Fruit fly (Drosophila melanogaster) whole organism, embryonic: Measurements from ENCODE around the gene RhoGAP19D.

Experiments used
- Abd-B ChIP-seq: fragments of 200-800 bp; sonication (Bioruptor generic); optimal IDR thresholded peaks from 2 replicates; lab custom pipeline; 2018; ENCODE audit warnings: missing biosample characterization, mild to moderate bottlenecking, missing genetic modification characterization, moderate library complexity
- Bdp1 ChIP-seq: fragments of 200-800 bp; sonication (Bioruptor generic); optimal IDR thresholded peaks from 3 replicates; lab custom pipeline; 2016; ENCODE audit warnings: missing biosample characterization, missing genetic modification characterization
- CG10267 ChIP-seq: fragments of 200-800 bp; sonication (Bioruptor generic); optimal IDR thresholded peaks from 2 replicates; lab custom pipeline; 2018; ENCODE audit warnings: missing biosample characterization, mild to moderate bottlenecking, missing genetic modification characterization, moderate library complexity
- CG11504 ChIP-seq: fragments of 200-800 bp; sonication (Bioruptor generic); optimal IDR thresholded peaks from 3 replicates; lab custom pipeline; 2019; ENCODE audit warnings: missing biosample characterization, mild to moderate bottlenecking, missing genetic modification characterization, moderate library complexity
- CG12236 ChIP-seq: fragments of 200-800 bp; sonication (Bioruptor generic); optimal IDR thresholded peaks from 2 replicates; lab custom pipeline; 2016; ENCODE audit warnings: missing biosample characterization, missing genetic modification characterization
- CG13424 ChIP-seq: fragments of 200-800 bp; sonication (Bioruptor generic); optimal IDR thresholded peaks from 2 replicates; lab custom pipeline; 2019; ENCODE audit warnings: missing biosample characterization, mild to moderate bottlenecking, missing genetic modification characterization, moderate library complexity
- CG15269 ChIP-seq: fragments of 200-800 bp; sonication (Bioruptor generic); optimal IDR thresholded peaks from 2 replicates; lab custom pipeline; 2018; ENCODE audit warnings: missing biosample characterization, mild to moderate bottlenecking, missing genetic modification characterization, moderate library complexity
- CG17328 ChIP-seq: fragments of 200-800 bp; sonication (Bioruptor generic); IDR thresholded peaks from 2 replicates; pipeline ENCODE4 v1.3.6; 2022; ENCODE audit warnings: missing biosample characterization, missing genetic modification characterization
- CG17359 ChIP-seq: fragments of 200-800 bp; sonication (Bioruptor generic); optimal IDR thresholded peaks from 3 replicates; lab custom pipeline; 2018; ENCODE audit warnings: missing biosample characterization, mild to moderate bottlenecking, missing genetic modification characterization, moderate library complexity
- CG17385 ChIP-seq: fragments of 200-800 bp; sonication (Bioruptor generic); optimal IDR thresholded peaks from 3 replicates; lab custom pipeline; 2018; ENCODE audit warnings: missing biosample characterization, mild to moderate bottlenecking, missing genetic modification characterization
- CG18619 ChIP-seq: fragments of 200-800 bp; sonication (Bioruptor generic); optimal IDR thresholded peaks from 3 replicates; lab custom pipeline; 2017; ENCODE audit warnings: missing biosample characterization, mild to moderate bottlenecking, missing genetic modification characterization
- CG30403 ChIP-seq: fragments of 200-800 bp; sonication (Bioruptor generic); optimal IDR thresholded peaks from 3 replicates; lab custom pipeline; 2016; ENCODE audit warnings: missing biosample characterization, missing genetic modification characterization
- CG30431 ChIP-seq: fragments of 200-800 bp; sonication (Bioruptor generic); optimal IDR thresholded peaks from 2 replicates; lab custom pipeline; 2017; ENCODE audit warnings: missing biosample characterization, missing genetic modification characterization
- CG3065 ChIP-seq: fragments of 200-800 bp; sonication (Bioruptor generic); optimal IDR thresholded peaks from 2 replicates; lab custom pipeline; 2016; ENCODE audit warnings: missing biosample characterization, missing genetic modification characterization
- CG31388 ChIP-seq: fragments of 200-800 bp; sonication (Bioruptor generic); optimal IDR thresholded peaks from 2 replicates; lab custom pipeline; 2016; ENCODE audit warnings: missing biosample characterization, missing genetic modification characterization
- CG32532 ChIP-seq: fragments of 200-800 bp; sonication (Bioruptor generic); IDR thresholded peaks from 2 replicates; pipeline ENCODE4 v1.3.6; 2022; ENCODE audit warnings: missing biosample characterization, missing genetic modification characterization
- CG34422 ChIP-seq: fragments of 200-800 bp; sonication (Bioruptor generic); IDR thresholded peaks from 3 replicates; pipeline ENCODE4 v1.3.6; 2022; ENCODE audit warnings: missing biosample characterization, missing genetic modification characterization
- CG3847 ChIP-seq: fragments of 200-800 bp; sonication (Bioruptor generic); IDR thresholded peaks from 2 replicates; pipeline ENCODE4 v1.3.6; 2022; ENCODE audit warnings: missing biosample characterization, missing genetic modification characterization
- CG4404 ChIP-seq: fragments of 200-800 bp; sonication (Bioruptor generic); IDR thresholded peaks from 2 replicates; pipeline ENCODE4 v1.3.6; 2022; ENCODE audit warnings: missing biosample characterization, missing genetic modification characterization
- CG4820 ChIP-seq: fragments of 200-800 bp; sonication (Bioruptor generic); optimal IDR thresholded peaks from 3 replicates; lab custom pipeline; 2016; ENCODE audit warnings: missing biosample characterization, missing genetic modification characterization
- CG7839 ChIP-seq: fragments of 200-800 bp; sonication (Bioruptor generic); optimal IDR thresholded peaks from 3 replicates; lab custom pipeline; 2018; ENCODE audit warnings: missing biosample characterization, mild to moderate bottlenecking, missing genetic modification characterization, moderate library complexity
- CG8281 ChIP-seq: fragments of 200-800 bp; sonication (Bioruptor generic); optimal IDR thresholded peaks from 2 replicates; lab custom pipeline; 2018; ENCODE audit warnings: missing biosample characterization, mild to moderate bottlenecking, missing genetic modification characterization, moderate library complexity
- CG8359 ChIP-seq: fragments of 200-800 bp; sonication (Bioruptor generic); optimal IDR thresholded peaks from 2 replicates; lab custom pipeline; 2017; ENCODE audit warnings: missing biosample characterization, mild to moderate bottlenecking, missing genetic modification characterization, borderline replicate concordance
- CG9727 ChIP-seq: fragments of 200-800 bp; sonication (Bioruptor generic); optimal IDR thresholded peaks from 3 replicates; lab custom pipeline; 2017; ENCODE audit warnings: missing biosample characterization, mild to moderate bottlenecking, missing genetic modification characterization
- Camta ChIP-seq: fragments of 200-800 bp; sonication (Bioruptor generic); optimal IDR thresholded peaks from 2 replicates; lab custom pipeline; 2016; ENCODE audit warnings: missing biosample characterization, missing genetic modification characterization
- Dp ChIP-seq: fragments of 200-800 bp; sonication (Bioruptor generic); optimal IDR thresholded peaks from 2 replicates; lab custom pipeline; 2018; ENCODE audit warnings: missing biosample characterization, mild to moderate bottlenecking, missing genetic modification characterization, moderate library complexity
- Drgx ChIP-seq: fragments of 200-800 bp; sonication (Bioruptor generic); IDR thresholded peaks from 2 replicates; pipeline ENCODE4 v1.3.6; 2022; ENCODE audit warnings: missing biosample characterization, missing genetic modification characterization
- Max ChIP-seq: fragments of 200-800 bp; sonication (Bioruptor generic); optimal IDR thresholded peaks from 2 replicates; lab custom pipeline; 2016; ENCODE audit warnings: missing biosample characterization, mild to moderate bottlenecking, missing genetic modification characterization
- NC2β ChIP-seq: fragments of 200-800 bp; sonication (Bioruptor generic); optimal IDR thresholded peaks from 2 replicates; lab custom pipeline; 2016; ENCODE audit warnings: missing biosample characterization, missing genetic modification characterization
- Optix ChIP-seq: fragments of 200-800 bp; sonication (Bioruptor generic); IDR thresholded peaks from 3 replicates; pipeline ENCODE4 v1.3.6; 2022; ENCODE audit warnings: missing biosample characterization, missing genetic modification characterization
- PHDP ChIP-seq: fragments of 200-800 bp; sonication (Bioruptor generic); optimal IDR thresholded peaks from 3 replicates; lab custom pipeline; 2018; ENCODE audit warnings: missing biosample characterization, mild to moderate bottlenecking, missing genetic modification characterization, moderate library complexity
- Six4 ChIP-seq: fragments of 200-800 bp; sonication (Bioruptor generic); optimal IDR thresholded peaks from 2 replicates; lab custom pipeline; 2016; ENCODE audit warnings: missing biosample characterization, missing genetic modification characterization
- Vsx1 ChIP-seq: fragments of 200-800 bp; sonication (Bioruptor generic); optimal IDR thresholded peaks from 2 replicates; lab custom pipeline; 2017; ENCODE audit warnings: missing biosample characterization, mild to moderate bottlenecking, missing genetic modification characterization, missing genetic modification reagents
- Xrp1 ChIP-seq: fragments of 200-800 bp; sonication (Bioruptor generic); IDR thresholded peaks from 2 replicates; pipeline ENCODE4 v1.3.6; 2022; ENCODE audit warnings: missing biosample characterization, missing genetic modification characterization
- bsh ChIP-seq, 2 experiments: fragments of 200-800 bp; sonication (Bioruptor generic); optimal IDR thresholded peaks; 2 replicates each; lab custom pipeline; 2017 to 2018; ENCODE audit warnings: mild to moderate bottlenecking in 2 of 2, missing biosample characterization in 2 of 2, missing genetic modification characterization in 2 of 2, moderate library complexity in 1 of 2
- ci ChIP-seq: fragments of 200-800 bp; sonication (Bioruptor generic); IDR thresholded peaks from 3 replicates; pipeline ENCODE4 v1.3.6; 2022; ENCODE audit warnings: missing biosample characterization, missing genetic modification characterization
- dpn ChIP-seq, 2 experiments: fragments of 200-800 bp; sonication (Bioruptor generic); optimal IDR thresholded peaks; 3 replicates each; lab custom pipeline; 2016; ENCODE audit warnings: missing biosample characterization in 2 of 2, missing genetic modification characterization in 2 of 2
- dysf ChIP-seq: fragments of 200-800 bp; sonication (Bioruptor generic); IDR thresholded peaks from 3 replicates; pipeline ENCODE4 v1.3.6; 2022; ENCODE audit warnings: missing biosample characterization, missing genetic modification characterization
- esg ChIP-seq: fragments of 200-800 bp; sonication (Bioruptor generic); conservative IDR thresholded peaks from 2 replicates; pipeline ENCODE4 v1.3.6; 2022; ENCODE audit warnings: missing biosample characterization, missing genetic modification characterization
- gcm ChIP-seq: fragments of 200-800 bp; sonication (Bioruptor generic); optimal IDR thresholded peaks from 2 replicates; lab custom pipeline; 2019; ENCODE audit warnings: missing biosample characterization, mild to moderate bottlenecking, missing genetic modification characterization, moderate library complexity
- gem ChIP-seq: fragments of 200-800 bp; sonication (Bioruptor generic); optimal IDR thresholded peaks from 2 replicates; lab custom pipeline; 2019; ENCODE audit warnings: missing biosample characterization, mild to moderate bottlenecking, missing genetic modification characterization, moderate library complexity
- ind ChIP-seq: fragments of 200-800 bp; sonication (Bioruptor generic); optimal IDR thresholded peaks from 3 replicates; lab custom pipeline; 2016; ENCODE audit warnings: missing biosample characterization, missing genetic modification characterization
- lab ChIP-seq: fragments of 200-800 bp; sonication (Bioruptor generic); optimal IDR thresholded peaks from 3 replicates; lab custom pipeline; 2017; ENCODE audit warnings: missing biosample characterization, missing genetic modification characterization, mild to moderate bottlenecking, moderate library complexity, missing genetic modification reagents
- nerfin-2 ChIP-seq: fragments of 200-800 bp; sonication (Bioruptor generic); IDR thresholded peaks from 2 replicates; pipeline ENCODE4 v1.3.6; 2022; ENCODE audit warnings: missing biosample characterization, missing genetic modification characterization; ENCODE audit not compliant: partially characterized antibody
- pan ChIP-seq, 4 experiments: fragments of >200 bp in 3 of 4; fragments of 200-800 bp in 1 of 4; sonication (Bioruptor generic) in 1 of 4; optimal IDR thresholded peaks in 3 of 4; IDR thresholded peaks in 1 of 4; 2 replicates each; pipeline versions ENCODE4 v1.3.6 to Lab custom; 2017 to 2022; ENCODE audit warnings: missing biosample characterization in 2 of 4, missing genetic modification characterization in 2 of 4, mixed read lengths in 1 of 4
- sisA ChIP-seq: fragments of 200-800 bp; sonication (Bioruptor generic); IDR thresholded peaks from 2 replicates; pipeline ENCODE4 v1.3.6; 2022; ENCODE audit warnings: missing biosample characterization, missing genetic modification characterization
- stc ChIP-seq: fragments of 200-800 bp; sonication (Bioruptor generic); IDR thresholded peaks from 2 replicates; pipeline ENCODE4 v1.3.6; 2022; ENCODE audit warnings: missing biosample characterization, missing genetic modification characterization
- sug ChIP-seq: fragments of 200-800 bp; optimal IDR thresholded peaks from 2 replicates; lab custom pipeline; 2019; ENCODE audit warnings: missing biosample characterization, mild to moderate bottlenecking, missing genetic modification characterization, moderate library complexity
- tgo ChIP-seq: fragments of 200-800 bp; sonication (Bioruptor generic); IDR thresholded peaks from 3 replicates; pipeline ENCODE4 v1.3.6; 2022; ENCODE audit warnings: missing biosample characterization, missing genetic modification characterization

RhoGAP19D gene

DNA sequence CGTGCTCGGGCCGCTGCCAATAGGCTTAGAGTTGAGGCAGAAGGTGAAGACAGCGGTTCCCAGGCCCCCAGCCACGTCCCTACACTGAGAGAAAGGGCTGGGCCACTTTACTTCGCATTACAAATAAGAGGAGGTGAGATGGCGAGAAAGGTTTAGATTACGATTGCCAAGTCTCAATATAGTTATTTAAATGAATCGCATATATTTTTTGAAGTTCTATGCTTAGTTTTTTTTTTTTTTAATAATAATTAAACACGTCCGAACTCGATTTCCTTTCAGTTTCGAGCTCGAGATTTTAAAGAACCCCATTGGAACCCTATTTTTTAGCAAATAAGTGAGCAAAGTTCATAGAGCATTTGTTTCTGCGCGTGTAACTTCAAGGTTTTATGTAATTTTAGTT, 2.7 kb downstream of the RhoGAP19D start (continued):
- TF ChIP-seq PHDP (tag; lab: Kevin White, UChicago): peak; percentile 41
- peak; percentile 5 for TF ChIP-seq sug (tag; lab: Kevin White, UChicago)
- TF ChIP-seq lab (GFP tag; lab: Kevin White, UChicago): peak; percentile 68
- peak; percentile 57 for TF ChIP-seq CG15269 (tag; lab: Kevin White, UChicago)
- TF ChIP-seq CG30403: peak; percentile 53
- peak; percentile 18 for TF ChIP-seq Camta (GFP tag; lab: Kevin White, UChicago)
- TF ChIP-seq pan (optimal IDR thresholded peaks at IDR 0.05; lab: Kevin White, UChicago): no peak
- peak in 1 of 2 experiments; percentile 31 for TF ChIP-seq pan (GFP tag; optimal IDR thresholded peaks at IDR 0.05 in 1 of 2, IDR thresholded peaks at IDR 0.05 in 1 of 2)
- TF ChIP-seq sisA (GFP tag; lab: Robert Waterston, UW): peak; percentile 55
- TF ChIP-seq gem (tag; lab: Kevin White, UChicago): peak; percentile 68
- TF ChIP-seq CG3847 (GFP tag; lab: Robert Waterston, UW): no peak
- TF ChIP-seq CG4404: no peak
- TF ChIP-seq CG3065 (GFP tag; lab: Kevin White, UChicago): no peak
- TF ChIP-seq tgo (GFP tag; lab: Robert Waterston, UW): peak; percentile 33; the same call in 1 of the 3 replicates
- TF ChIP-seq stc (GFP tag; lab: Robert Waterston, UW): 0 out of 2 replicates have a peak, but pooled peaks have one; percentile 33
- peak; percentile 51 for TF ChIP-seq CG7839
- TF ChIP-seq Drgx (GFP tag; lab: Robert Waterston, UW): peak; percentile 61; the same call in 1 of the 2 replicates
- TF ChIP-seq CG17359: peak; percentile 47
- peak; percentile 55; the same call in 1 of the 2 replicates for TF ChIP-seq CG32532 (GFP tag; lab: Robert Waterston, UW)
- peak; percentile 20 for TF ChIP-seq CG9727
- TF ChIP-seq Vsx1 (GFP tag; lab: Kevin White, UChicago): no peak
- no peak for TF ChIP-seq CG12236 (GFP tag; lab: Kevin White, UChicago)
- TF ChIP-seq CG17328: peak; percentile 36; the same call in 1 of the 2 replicates
- peak; percentile 53 for TF ChIP-seq CG13424 (tag; lab: Kevin White, UChicago)
- peak; percentile 69; the same call in 2 of the 3 replicates for TF ChIP-seq dysf
- TF ChIP-seq Max (GFP tag; lab: Kevin White, UChicago): peak; percentile 27
- TF ChIP-seq CG8281 (tag; lab: Kevin White, UChicago): no peak
- no peak for TF ChIP-seq CG31388 (GFP tag; lab: Kevin White, UChicago)
- 0 out of 3 replicates have a peak, but pooled peaks have one; percentile 48 for TF ChIP-seq ci (GFP tag; lab: Robert Waterston, UW)
- TF ChIP-seq Bdp1 (GFP tag; lab: Kevin White, UChicago): peak; percentile 9
- peak; percentile 22 to 61 for TF ChIP-seq dpn (GFP tag; optimal IDR thresholded peaks at IDR 0.05; lab: Kevin White, UChicago)
- TF ChIP-seq nerfin-2 (GFP tag; lab: Robert Waterston, UW): no peak
- TF ChIP-seq CG17385: peak; percentile 55
- peak; percentile 23 for TF ChIP-seq CG18619 (GFP tag; lab: Kevin White, UChicago)
- peak; percentile 58; the same call in 1 of the 3 replicates for TF ChIP-seq CG34422 (GFP tag; lab: Robert Waterston, UW)
- peak; percentile 64 for TF ChIP-seq CG11504 (tag; lab: Kevin White, UChicago)
- no peak for TF ChIP-seq Dp
- peak; percentile 30 for TF ChIP-seq NC2β (GFP tag; lab: Kevin White, UChicago)
- TF ChIP-seq CG10267 (tag; lab: Kevin White, UChicago): peak; percentile 12
- no peak for TF ChIP-seq gcm (GFP tag; lab: Kevin White, UChicago)
- TF ChIP-seq CG8359 (GFP tag; lab: Kevin White, UChicago): no peak
- peak; percentile 55 for TF ChIP-seq ind
- TF ChIP-seq esg (GFP tag; lab: Robert Waterston, UW): peak; percentile 27; the same call in 1 of the 2 replicates
- peak; percentile 8 to 37 for TF ChIP-seq bsh (GFP tag; optimal IDR thresholded peaks at IDR 0.05; lab: Kevin White, UChicago)
- TF ChIP-seq CG30431 (GFP tag; lab: Kevin White, UChicago): peak; percentile 36
- 0 out of 3 replicates have a peak, but pooled peaks have one; percentile 10 for TF ChIP-seq Optix (GFP tag; lab: Robert Waterston, UW)
- TF ChIP-seq Abd-B (GFP tag; lab: Kevin White, UChicago): peak; percentile 43
- peak; percentile 14 for TF ChIP-seq Six4
- TF ChIP-seq CG4820 (GFP tag; lab: Kevin White, UChicago): peak; percentile 35
- TF ChIP-seq Xrp1 (GFP tag; lab: Robert Waterston, UW): peak; percentile 60
